Worm (Caenorhabditis elegans): ENCODE measurements around the gene npr-26.

npr-26 gene

DNA sequence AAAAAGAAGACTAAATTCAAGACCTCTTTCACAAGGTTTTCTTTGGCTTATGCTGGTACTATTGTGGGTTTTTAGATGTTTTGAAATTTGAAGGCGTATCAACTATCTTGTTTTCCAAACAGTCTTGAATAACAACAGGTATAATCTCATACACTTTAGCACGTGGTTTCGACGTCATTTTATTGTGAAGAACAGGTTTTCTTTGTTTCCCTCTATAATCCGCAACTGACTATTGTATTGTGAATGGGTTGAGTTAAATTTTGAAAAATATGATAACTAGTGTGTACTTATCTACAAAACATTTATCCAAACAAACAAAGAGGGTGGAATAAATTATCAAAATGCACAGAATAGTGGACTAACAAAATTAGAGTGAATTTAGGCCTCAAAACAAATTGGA lies 23.6 kb upstream of the npr-26 start:
- TF ChIP-seq ztf-23 (GFP tag; IDR thresholded peaks at IDR 0.05) (no peak), cog-1 (tag; optimal IDR thresholded peaks at IDR 0.05) (no peak), flt-1 (GFP tag; IDR thresholded peaks at IDR 0.05) (no peak), tab-1 (GFP tag; IDR thresholded peaks at IDR 0.05) (no peak), ref-1 (GFP tag; conservative IDR thresholded peaks at IDR 0.05) (no peak), T22C8.4 (GFP tag; IDR thresholded peaks at IDR 0.05) (no peak), med-1 (GFP tag; optimal IDR thresholded peaks at IDR 0.05; ENCODE audit: insufficient read depth) (no peak), klf-2 (GFP tag; conservative IDR thresholded peaks at IDR 0.05) (no peak), ztf-29 (GFP tag; IDR thresholded peaks at IDR 0.05) (no peak)

DNA sequence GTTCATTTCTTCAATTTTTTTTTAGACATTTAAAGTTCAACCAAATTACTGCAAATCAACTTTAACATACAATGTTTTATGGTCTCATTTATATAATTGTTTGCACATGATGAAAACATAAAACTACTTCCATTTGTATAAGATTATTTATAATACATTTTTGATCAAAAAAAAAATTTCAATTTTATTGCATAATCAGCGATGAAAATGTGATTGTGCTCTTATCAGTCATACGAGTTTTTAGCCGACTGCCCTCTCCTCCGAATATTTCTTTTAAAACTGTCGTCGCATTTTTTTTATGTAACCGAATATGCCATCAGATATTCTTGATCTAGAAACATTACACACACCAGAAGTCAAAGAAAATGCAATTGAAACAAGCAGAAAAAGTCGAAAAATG lies 22.8 kb upstream of the npr-26 start, which contains the start of gene F08A7.1:
Gene F08A7.1 (plus strand): TSS at position 191 of the 400 bp plus-strand sequence.
- TF ChIP-seq cog-1 (tag; optimal IDR thresholded peaks at IDR 0.05) (no peak), T22C8.4 (GFP tag; IDR thresholded peaks at IDR 0.05) (no peak), ztf-29 (GFP tag; IDR thresholded peaks at IDR 0.05) (no peak), klf-2 (GFP tag; conservative IDR thresholded peaks at IDR 0.05) (no peak), ztf-23 (GFP tag; IDR thresholded peaks at IDR 0.05) (no peak), flt-1 (GFP tag; IDR thresholded peaks at IDR 0.05) (no peak), ref-1 (GFP tag; conservative IDR thresholded peaks at IDR 0.05) (no peak), tab-1 (GFP tag; IDR thresholded peaks at IDR 0.05) (no peak), med-1 (GFP tag; optimal IDR thresholded peaks at IDR 0.05; ENCODE audit: insufficient read depth) (no peak)

DNA sequence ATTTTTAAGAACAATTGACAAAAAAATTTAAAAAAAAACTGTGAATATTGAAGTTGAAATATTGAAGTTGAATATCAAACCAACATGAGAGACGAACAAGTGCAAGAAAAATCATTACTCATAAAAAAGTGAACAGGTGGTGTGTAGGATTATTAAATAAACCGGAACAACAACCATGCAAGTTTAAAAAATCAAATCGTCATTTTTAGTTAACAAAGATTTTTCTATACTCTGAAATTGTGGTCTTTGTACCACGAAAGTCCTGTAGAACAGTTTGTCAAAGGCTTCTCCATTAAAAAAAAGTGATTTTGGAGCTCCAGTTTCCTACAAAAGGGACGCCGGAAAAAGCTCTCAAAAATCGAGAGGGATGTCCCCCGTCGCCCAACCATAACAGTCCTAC lies 22.4 kb upstream of the npr-26 start, which contains the start of gene C06A12.19:
Gene C06A12.19 (minus strand): TSS at position 101 of the 400 bp plus-strand sequence.
- TF ChIP-seq cog-1 (tag; optimal IDR thresholded peaks at IDR 0.05) (no peak), tab-1 (GFP tag; IDR thresholded peaks at IDR 0.05) (no peak), ztf-29 (GFP tag; IDR thresholded peaks at IDR 0.05) (no peak)

ce11 chrIV:17437038-17437437 lies 19.4 kb upstream of the npr-26 start, which contains the start of gene C06A12.8:
Gene C06A12.8 (plus strand): TSS chrIV:17437338.
- TF ChIP-seq klf-2 (GFP tag; conservative IDR thresholded peaks at IDR 0.05), result no peak
- TF ChIP-seq T22C8.4 (GFP tag; IDR thresholded peaks at IDR 0.05), result no peak
- TF ChIP-seq med-1 (GFP tag; optimal IDR thresholded peaks at IDR 0.05; ENCODE audit: insufficient read depth), result no peak
- no peak for TF ChIP-seq ref-1 (GFP tag; conservative IDR thresholded peaks at IDR 0.05)
- no peak for TF ChIP-seq cog-1 (tag; optimal IDR thresholded peaks at IDR 0.05)
- no peak for TF ChIP-seq ztf-29 (GFP tag; IDR thresholded peaks at IDR 0.05)
- no peak for TF ChIP-seq ztf-23 (GFP tag; IDR thresholded peaks at IDR 0.05)
- TF ChIP-seq flt-1 (GFP tag; IDR thresholded peaks at IDR 0.05), result no peak
- TF ChIP-seq tab-1 (GFP tag; IDR thresholded peaks at IDR 0.05), result no peak

- TF ChIP-seq cog-1 (tag; optimal IDR thresholded peaks at IDR 0.05) (no peak), med-1 (GFP tag; optimal IDR thresholded peaks at IDR 0.05; ENCODE audit: insufficient read depth) (no peak), flt-1 (GFP tag; IDR thresholded peaks at IDR 0.05) (no peak), tab-1 (GFP tag; IDR thresholded peaks at IDR 0.05) (no peak)
These were observed 18.9 kb upstream of the npr-26 start, which contains the start of gene gcy-27 for ce11 chrIV:17436552-17436951. Gene gcy-27 (minus strand): TSS chrIV:17436652.

ce11 chrIV:17435228-17435627 lies 17.6 kb upstream of the npr-26 start:
- TF ChIP-seq ref-1 (GFP tag; conservative IDR thresholded peaks at IDR 0.05) (no peak), med-1 (GFP tag; optimal IDR thresholded peaks at IDR 0.05; ENCODE audit: insufficient read depth) (no peak), tab-1 (GFP tag; IDR thresholded peaks at IDR 0.05) (no peak), klf-2 (GFP tag; conservative IDR thresholded peaks at IDR 0.05) (no peak), T22C8.4 (GFP tag; IDR thresholded peaks at IDR 0.05) (no peak), ztf-23 (GFP tag; IDR thresholded peaks at IDR 0.05) (no peak), cog-1 (tag; optimal IDR thresholded peaks at IDR 0.05) (no peak), ztf-29 (GFP tag; IDR thresholded peaks at IDR 0.05) (no peak), flt-1 (GFP tag; IDR thresholded peaks at IDR 0.05) (no peak)

- TF ChIP-seq ztf-23 (GFP tag; IDR thresholded peaks at IDR 0.05), result no peak
- TF ChIP-seq ztf-29 (GFP tag; IDR thresholded peaks at IDR 0.05), result no peak
- no peak for TF ChIP-seq tab-1 (GFP tag; IDR thresholded peaks at IDR 0.05)
- TF ChIP-seq ref-1 (GFP tag; conservative IDR thresholded peaks at IDR 0.05), result no peak
- TF ChIP-seq T22C8.4 (GFP tag; IDR thresholded peaks at IDR 0.05), result no peak
- no peak for TF ChIP-seq cog-1 (tag; optimal IDR thresholded peaks at IDR 0.05)
- TF ChIP-seq klf-2 (GFP tag; conservative IDR thresholded peaks at IDR 0.05), result no peak
- TF ChIP-seq flt-1 (GFP tag; IDR thresholded peaks at IDR 0.05), result no peak
- TF ChIP-seq med-1 (GFP tag; optimal IDR thresholded peaks at IDR 0.05; ENCODE audit: insufficient read depth), result no peak
These were observed 14.7 kb upstream of the npr-26 start for ce11 chrIV:17432223-17432826.

DNA sequence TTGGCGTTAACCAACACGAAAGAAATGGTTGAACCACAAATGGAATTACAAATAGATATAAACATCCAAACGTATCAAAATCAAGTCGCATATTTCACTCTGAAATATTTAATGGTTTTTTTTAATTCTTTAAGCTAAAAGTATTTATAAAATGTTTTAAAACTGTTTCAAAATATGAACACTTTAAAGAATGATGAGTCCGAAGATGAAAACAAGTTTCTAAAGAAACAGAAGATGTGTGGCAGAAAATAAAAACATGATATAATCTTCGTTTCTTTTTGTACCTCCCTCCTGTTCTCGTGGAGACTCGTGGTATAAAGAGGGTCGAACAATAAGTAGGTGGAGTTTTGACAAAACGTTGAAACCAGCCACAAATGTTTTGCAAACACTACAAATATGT lies 13.7 kb upstream of the npr-26 start, which contains the start of gene lact-6:
Gene lact-6 (minus strand): TSS at position 101 of the 400 bp plus-strand sequence.
- TF ChIP-seq ztf-29 (GFP tag; IDR thresholded peaks at IDR 0.05), result no peak
- no peak for TF ChIP-seq med-1 (GFP tag; optimal IDR thresholded peaks at IDR 0.05; ENCODE audit: insufficient read depth)
- no peak for TF ChIP-seq ztf-23 (GFP tag; IDR thresholded peaks at IDR 0.05)
- no peak for TF ChIP-seq cog-1 (tag; optimal IDR thresholded peaks at IDR 0.05)

- TF ChIP-seq ztf-23 (GFP tag; IDR thresholded peaks at IDR 0.05) (no peak), ztf-29 (GFP tag; IDR thresholded peaks at IDR 0.05) (no peak), tab-1 (GFP tag; IDR thresholded peaks at IDR 0.05) (no peak), flt-1 (GFP tag; IDR thresholded peaks at IDR 0.05) (no peak), klf-2 (GFP tag; conservative IDR thresholded peaks at IDR 0.05) (no peak), cog-1 (tag; optimal IDR thresholded peaks at IDR 0.05) (no peak), ref-1 (GFP tag; conservative IDR thresholded peaks at IDR 0.05) (no peak), T22C8.4 (GFP tag; IDR thresholded peaks at IDR 0.05) (no peak)
These were observed 9.8 kb upstream of the npr-26 start, which contains the start of gene C06A12.3 for ce11 chrIV:17427423-17427822. Gene C06A12.3 (plus strand): TSS chrIV:17427723.

DNA sequence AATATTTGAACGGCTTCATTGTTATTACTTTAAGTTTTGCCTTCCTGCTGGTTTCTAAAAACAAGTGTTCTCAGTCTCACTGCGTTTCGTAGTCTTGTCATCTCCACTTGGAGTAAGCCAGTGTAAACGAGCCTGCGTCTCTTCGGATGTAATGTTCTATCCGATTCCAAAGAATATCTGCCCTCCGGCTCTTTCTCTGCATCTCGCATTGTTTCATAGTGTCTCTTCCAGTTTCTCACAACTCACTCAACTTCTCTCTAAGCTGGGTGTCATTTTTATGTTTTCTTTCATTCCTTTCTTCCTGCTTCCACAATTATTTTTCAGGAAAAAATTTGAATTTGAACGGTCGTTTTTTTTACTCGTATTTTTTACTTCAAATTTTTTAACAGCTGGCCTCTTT lies 9.3 kb upstream of the npr-26 start:
- TF ChIP-seq klf-2 (GFP tag; conservative IDR thresholded peaks at IDR 0.05) (no peak), tab-1 (GFP tag; IDR thresholded peaks at IDR 0.05) (no peak), med-1 (GFP tag; optimal IDR thresholded peaks at IDR 0.05; ENCODE audit: insufficient read depth) (no peak), cog-1 (tag; optimal IDR thresholded peaks at IDR 0.05) (no peak), ztf-29 (GFP tag; IDR thresholded peaks at IDR 0.05) (no peak), ref-1 (GFP tag; conservative IDR thresholded peaks at IDR 0.05) (no peak), ztf-23 (GFP tag; IDR thresholded peaks at IDR 0.05) (no peak), T22C8.4 (GFP tag; IDR thresholded peaks at IDR 0.05) (no peak), flt-1 (GFP tag; IDR thresholded peaks at IDR 0.05) (no peak)

All from whole organism, midembryonic.